Worm (Caenorhabditis elegans): ENCODE results near the gene Y54G2A.73.

DNA sequence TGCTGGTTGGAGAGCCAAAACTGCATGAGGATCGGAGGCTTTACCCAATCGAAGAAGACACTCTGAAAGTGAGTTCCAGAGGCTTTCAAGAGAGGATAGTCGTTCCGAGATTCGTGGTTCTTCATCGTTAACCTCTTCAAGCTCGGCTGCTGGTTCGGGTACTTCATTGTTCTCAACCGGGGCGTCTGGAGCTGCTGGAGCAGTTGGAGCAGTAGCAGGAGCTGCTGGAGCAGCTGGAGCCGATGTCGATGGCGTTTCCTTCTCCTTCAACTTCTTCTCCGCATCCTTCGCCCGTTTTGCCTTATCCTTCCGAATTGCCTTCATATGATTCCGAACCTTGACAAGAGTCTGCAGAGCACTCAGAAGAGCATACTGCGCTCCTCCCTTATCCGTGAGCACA lies 26.7 kb upstream of the Y54G2A.73 start:
- TF ChIP-seq pat-9 (tag; optimal IDR thresholded peaks at IDR 0.05) (no peak), F13H6.1 (tag; optimal IDR thresholded peaks at IDR 0.05) (no peak), nhr-11 (tag; optimal IDR thresholded peaks at IDR 0.05) (no peak), fkh-6 (tag; optimal IDR thresholded peaks at IDR 0.05) (no peak), unc-86 (tag; optimal IDR thresholded peaks at IDR 0.05) (no peak), T23F11.4 (GFP tag; optimal IDR thresholded peaks at IDR 0.05) (no peak), ama-1 (optimal IDR thresholded peaks at IDR 0.05) (no peak), C38D4.7 (GFP tag; optimal IDR thresholded peaks at IDR 0.05) (no peak), ceh-30 (tag; optimal IDR thresholded peaks at IDR 0.05) (no peak), hlh-13 (GFP tag; optimal IDR thresholded peaks at IDR 0.05) (no peak), nhr-232 (tag; optimal IDR thresholded peaks at IDR 0.05) (no peak), ets-4 (tag; optimal IDR thresholded peaks at IDR 0.05) (no peak)
